Fruit fly (Drosophila melanogaster) S2 (cell line): ENCODE results near the gene Prosbeta2R2.

Experiments used
- CG8478 ChIP-seq: fragments of >200 bp; optimal IDR thresholded peaks from 2 replicates; lab custom pipeline; 2018
- CTCF ChIP-seq, 2 experiments: fragments of >200 bp; optimal IDR thresholded peaks; 2 replicates each; lab custom pipeline; 2018

Prosbeta2R2 gene

DNA sequence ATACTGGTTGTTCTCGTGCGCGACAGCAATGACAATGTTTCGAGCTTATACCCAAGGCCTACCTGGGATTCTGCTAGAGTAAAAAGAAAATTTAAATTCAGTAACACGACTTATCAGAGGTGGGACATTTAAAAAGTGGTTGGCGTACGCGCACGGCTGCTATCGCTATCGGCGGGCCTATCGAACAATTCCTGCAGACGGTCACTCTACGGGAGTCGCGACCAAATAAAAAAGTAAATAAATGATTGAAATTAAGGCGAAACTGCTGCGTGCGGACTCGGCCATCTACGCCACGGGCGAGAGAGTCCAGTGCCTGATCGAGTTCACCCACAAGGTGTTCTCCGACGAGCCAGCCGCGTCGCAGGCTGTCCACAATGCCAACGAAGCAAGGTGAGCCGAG lies at the start of gene Prosbeta2R2, which contains the start of gene CG1116:
Prosbeta2R2 (minus strand) TSS at position 63 of the 400 bp plus-strand sequence.
CG1116 (plus strand) TSS at position 192 of the 400 bp plus-strand sequence.
- TF ChIP-seq CG8478 (lab: Kevin White, UChicago) = no peak
- no peak for TF ChIP-seq CTCF (optimal IDR thresholded peaks at IDR 0.05; lab: Kevin White, UChicago)

DNA sequence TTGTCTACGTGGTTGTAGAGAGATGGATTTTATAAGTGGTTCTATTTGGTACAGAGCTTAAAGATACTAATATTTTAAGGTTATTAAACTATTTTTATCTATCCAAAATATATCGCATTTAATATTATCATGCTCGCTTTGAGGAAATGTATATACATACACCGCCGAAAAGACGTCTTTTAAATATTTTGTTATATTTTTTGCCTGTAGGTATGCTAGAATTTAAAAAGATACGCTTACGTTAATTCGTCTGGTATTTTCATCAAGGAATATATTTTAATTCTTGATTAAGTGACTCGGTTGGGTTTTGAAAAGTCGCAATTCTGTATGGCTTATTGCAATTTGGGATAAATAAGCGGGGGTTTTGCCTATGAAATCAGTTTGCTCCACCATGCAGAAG lies 49.2 kb upstream of the Prosbeta2R2 start:
- no peak for TF ChIP-seq CTCF (optimal IDR thresholded peaks at IDR 0.05; lab: Kevin White, UChicago)
- no peak for TF ChIP-seq CG8478 (lab: Kevin White, UChicago)

DNA sequence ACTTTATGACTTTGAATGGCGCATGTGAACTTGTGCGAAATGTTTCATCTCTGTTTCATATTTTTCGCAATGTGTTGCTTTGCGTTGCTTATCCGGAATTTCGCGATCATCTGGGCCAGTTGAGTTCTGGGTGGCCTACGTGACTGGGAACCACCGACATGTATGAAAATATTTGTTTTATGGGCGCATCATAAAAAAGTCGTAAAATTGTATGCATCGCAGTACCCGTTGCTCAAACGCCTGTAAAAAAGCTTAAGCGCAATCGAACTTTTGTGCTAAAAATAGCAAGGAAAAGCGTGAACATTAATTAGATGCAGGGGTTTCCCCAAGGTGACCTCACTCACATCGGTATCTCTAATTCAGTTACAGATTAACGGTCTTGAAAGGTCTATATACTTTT lies 47.0 kb upstream of the Prosbeta2R2 start:
- no peak for TF ChIP-seq CTCF (optimal IDR thresholded peaks at IDR 0.05; lab: Kevin White, UChicago)
- TF ChIP-seq CG8478 (lab: Kevin White, UChicago) = no peak

- TF ChIP-seq CTCF (optimal IDR thresholded peaks at IDR 0.05; lab: Kevin White, UChicago) (no peak), CG8478 (lab: Kevin White, UChicago) (no peak)
Observed at dm6 chr3R:5264251-5265098, 45.1 kb upstream of the Prosbeta2R2 start.

DNA sequence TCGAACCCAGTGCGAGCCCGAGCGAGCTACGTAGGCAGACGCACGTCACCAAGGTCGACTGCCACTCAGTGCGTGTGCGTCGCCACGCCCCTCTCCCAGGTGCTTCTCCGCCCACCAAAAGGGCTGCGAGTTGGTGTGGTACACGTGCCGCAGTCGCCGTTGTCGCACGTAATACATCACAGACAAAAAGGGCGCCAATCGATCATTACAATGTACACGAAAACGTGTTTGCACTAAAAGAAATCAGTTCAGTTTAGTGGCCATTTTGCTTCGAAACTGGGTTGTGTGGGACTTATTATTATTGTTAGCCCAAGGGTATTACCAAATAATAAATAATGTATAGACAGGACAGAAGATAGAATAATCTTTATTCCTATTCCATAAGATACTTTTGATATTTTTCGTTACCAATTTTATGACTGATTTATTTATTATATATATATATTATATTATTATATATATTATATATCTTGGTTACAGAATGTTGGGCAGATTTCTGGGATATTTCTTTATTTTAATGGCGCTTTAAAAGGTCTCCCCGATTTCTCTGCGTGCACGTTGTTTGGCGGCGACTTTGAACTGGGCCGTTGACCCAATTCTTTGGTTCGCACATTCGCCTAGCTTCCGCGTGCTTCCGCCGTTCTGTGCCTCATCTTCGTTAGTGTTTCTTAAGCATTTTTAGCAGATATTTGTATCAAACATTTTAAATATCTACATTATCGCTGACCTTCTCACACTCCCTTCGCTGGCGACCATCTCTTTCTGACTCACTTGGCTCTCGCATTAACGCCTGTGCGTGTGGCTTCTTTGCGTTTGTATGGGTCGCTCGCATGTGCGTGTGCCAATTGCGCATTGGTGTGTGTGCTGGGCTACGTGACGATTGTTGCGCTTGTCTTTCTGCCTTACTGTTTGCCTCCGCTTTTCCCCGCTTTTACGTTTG lies 44.3 kb upstream of the Prosbeta2R2 start:
- no peak for TF ChIP-seq CG8478 (lab: Kevin White, UChicago)
- TF ChIP-seq CTCF (optimal IDR thresholded peaks at IDR 0.05; lab: Kevin White, UChicago) = no peak

- no peak for TF ChIP-seq CG8478 (lab: Kevin White, UChicago)
- no peak for TF ChIP-seq CTCF (optimal IDR thresholded peaks at IDR 0.05; lab: Kevin White, UChicago)
Observed at dm6 chr3R:5262592-5262991, 43.3 kb upstream of the Prosbeta2R2 start, which contains the start of gene Tim17a2. Gene Tim17a2, minus strand, starts transcription at chr3R:5262692.

- no peak for TF ChIP-seq CTCF (optimal IDR thresholded peaks at IDR 0.05; lab: Kevin White, UChicago)
- TF ChIP-seq CG8478 (lab: Kevin White, UChicago) = no peak
Observed at dm6 chr3R:5261996-5262535, 42.7 kb upstream of the Prosbeta2R2 start.

- TF ChIP-seq CTCF (optimal IDR thresholded peaks at IDR 0.05; lab: Kevin White, UChicago) (no peak), CG8478 (lab: Kevin White, UChicago) (no peak)
Observed at dm6 chr3R:5261262-5261661, 41.9 kb upstream of the Prosbeta2R2 start.

DNA sequence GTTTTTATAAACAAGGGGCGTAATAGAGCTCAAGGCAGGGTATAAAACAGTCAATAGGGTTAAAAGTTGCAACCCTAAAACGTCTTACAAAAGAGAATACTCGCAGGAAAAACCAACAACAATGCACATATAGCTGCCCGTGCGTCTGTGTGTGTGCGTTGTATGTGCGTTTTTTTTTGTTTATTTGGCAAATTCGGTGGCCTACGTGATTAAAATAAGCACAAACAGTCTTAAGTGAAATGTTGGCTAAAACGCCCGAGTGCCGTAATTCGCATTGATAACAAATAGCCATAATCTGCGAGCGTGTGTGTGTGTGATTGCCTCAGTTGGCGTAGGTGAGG lies 37.8 kb upstream of the Prosbeta2R2 start:
- TF ChIP-seq CG8478 (lab: Kevin White, UChicago) = no peak
- TF ChIP-seq CTCF (optimal IDR thresholded peaks at IDR 0.05; lab: Kevin White, UChicago) = no peak

DNA sequence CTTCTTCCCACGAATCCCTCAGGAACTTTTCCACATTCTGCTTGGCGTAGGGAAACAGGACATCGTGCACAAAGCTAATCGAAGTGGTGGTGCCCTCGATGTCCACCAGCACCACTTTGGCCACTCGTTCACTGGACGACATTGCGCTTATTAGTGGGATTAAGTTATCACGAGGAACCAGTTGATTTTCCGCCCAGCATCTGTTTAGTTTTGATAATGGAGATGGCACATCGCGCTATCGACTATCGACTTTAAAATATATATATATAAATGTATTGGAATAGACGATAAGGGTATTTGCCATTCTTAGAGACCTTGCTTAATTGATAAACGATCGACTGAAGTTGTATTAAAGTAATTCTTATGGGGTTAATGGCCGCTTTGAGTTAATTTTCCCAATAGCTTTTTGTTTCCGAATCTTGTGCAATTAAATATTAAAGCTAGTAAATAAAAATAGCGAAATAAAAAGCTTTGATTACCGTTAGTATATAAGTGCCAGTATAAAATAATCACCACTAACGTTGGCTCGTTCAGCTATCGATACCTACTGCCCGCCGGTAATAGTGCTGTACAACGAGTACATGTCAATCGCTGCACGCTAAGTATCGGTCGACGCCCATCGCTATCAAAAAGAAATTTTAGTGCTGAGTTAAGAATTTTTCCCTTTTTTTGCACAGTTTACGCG lies 37.3 kb upstream of the Prosbeta2R2 start, which contains the start of the genes Enoph and Hph:
Enoph (minus strand) TSS at position 220 of the 685 bp plus-strand sequence.
Hph (plus strand) TSS at position 576 of the 685 bp plus-strand sequence.
- no peak for TF ChIP-seq CG8478 (lab: Kevin White, UChicago)
- TF ChIP-seq CTCF (optimal IDR thresholded peaks at IDR 0.05; lab: Kevin White, UChicago) = no peak

- TF ChIP-seq CG8478 (lab: Kevin White, UChicago) = no peak
- TF ChIP-seq CTCF (optimal IDR thresholded peaks at IDR 0.05; lab: Kevin White, UChicago) = no peak
Observed at dm6 chr3R:5252853-5253252, 33.5 kb upstream of the Prosbeta2R2 start, which contains the start of gene CG1113. Gene CG1113, plus strand, starts transcription at chr3R:5253153.

DNA sequence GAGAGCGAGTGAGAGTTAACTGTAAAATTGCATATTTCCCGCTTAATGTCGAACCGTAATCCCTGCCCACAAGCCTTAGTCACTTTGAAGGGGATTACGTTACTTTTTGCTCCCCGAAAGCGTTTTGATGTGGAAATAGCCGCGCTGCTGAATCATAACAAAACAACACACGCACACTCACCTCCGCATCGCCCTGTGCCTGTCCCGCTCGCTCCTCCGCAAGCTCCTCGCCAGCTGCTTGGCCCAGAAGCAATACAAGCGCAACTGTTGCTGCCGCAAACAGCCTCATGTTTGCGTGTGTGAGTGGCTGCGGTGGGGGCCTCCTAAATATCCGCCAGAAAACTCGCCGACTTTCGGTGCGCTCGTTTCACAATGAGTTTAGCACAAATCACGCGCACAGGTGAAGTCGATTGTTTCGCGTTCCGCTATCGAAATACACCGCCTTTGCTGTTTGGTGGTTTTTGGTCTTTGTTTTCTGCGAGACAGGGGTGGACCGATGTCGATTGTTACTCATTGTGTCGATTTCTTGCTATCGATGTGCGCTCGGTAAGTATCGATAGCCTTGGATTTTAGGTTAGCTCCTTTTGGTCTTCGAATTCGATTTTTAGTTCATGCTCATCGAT lies 32.0 kb upstream of the Prosbeta2R2 start, which contains the start of gene CtsF:
CtsF (minus strand) TSS at position 503 of the 623 bp plus-strand sequence.
- no peak for TF ChIP-seq CG8478 (lab: Kevin White, UChicago)

DNA sequence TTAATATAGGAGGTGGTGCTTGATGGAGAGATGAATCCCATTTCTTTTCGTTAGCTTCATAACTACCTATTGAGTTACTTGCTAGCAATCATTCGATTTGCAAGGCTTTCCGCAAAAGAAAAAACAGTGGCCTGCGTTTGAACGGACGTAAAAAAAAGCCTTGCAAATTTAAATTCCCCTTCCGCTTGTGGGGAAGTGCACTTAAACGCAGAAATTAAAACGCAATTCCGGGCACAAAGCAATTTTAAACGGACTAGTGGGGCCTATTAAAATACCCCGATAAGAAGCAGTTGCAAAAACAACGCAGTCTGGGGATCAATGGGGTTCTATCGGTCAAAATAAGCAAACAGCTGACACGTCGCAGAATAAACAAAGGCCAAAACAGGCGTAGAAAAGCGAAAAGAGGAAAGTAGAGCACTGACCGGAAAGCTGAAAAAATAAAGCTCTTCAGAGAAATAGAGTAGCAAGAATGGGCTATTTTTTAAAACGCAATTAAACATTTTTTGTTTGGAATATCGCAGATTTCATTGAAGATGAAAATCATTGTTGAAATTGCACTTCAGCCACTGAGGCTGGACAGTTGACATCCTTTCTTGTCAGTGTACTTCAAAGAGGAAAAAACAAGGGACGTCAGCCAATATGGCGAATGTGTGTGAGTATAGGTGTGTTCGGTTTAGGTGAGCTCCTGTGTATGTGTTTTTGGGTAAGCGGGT lies 31.4 kb upstream of the Prosbeta2R2 start:
- TF ChIP-seq CG8478 (lab: Kevin White, UChicago) (no peak), CTCF (optimal IDR thresholded peaks at IDR 0.05; lab: Kevin White, UChicago) (no peak)
